Fruit fly (Drosophila melanogaster): Measurements from ENCODE around the gene CG31560.

The CG31560 gene

DNA sequence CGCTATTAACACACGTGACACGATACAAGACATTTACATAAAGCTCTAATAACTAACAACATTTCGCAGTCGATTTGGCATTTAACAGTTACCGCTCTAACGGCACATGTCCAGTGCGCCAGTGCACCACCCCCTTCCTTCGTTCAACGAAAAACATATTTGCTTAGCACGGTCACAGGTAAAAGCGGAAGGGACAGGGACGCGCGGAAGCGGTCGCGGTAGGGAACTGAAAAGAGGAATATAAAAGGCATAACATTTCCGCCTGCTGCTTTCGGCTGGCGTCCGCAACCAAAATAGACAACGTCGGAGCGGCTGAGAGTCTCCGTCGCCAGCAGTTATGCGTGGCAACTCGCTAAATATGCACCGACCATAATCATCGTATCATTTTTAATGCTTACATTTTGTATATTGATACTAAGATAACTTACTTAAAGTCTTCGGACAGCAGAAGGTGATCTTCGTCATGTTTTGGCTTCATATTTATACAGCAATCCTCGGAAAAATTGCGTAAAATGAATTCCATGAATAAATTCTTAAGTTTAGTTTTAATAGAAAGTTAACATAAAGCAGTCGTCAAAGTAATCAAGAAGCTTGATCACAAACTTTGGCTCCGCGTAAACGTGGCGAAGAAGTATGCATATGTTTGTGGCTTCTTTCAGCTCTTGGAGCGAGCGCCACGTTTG lies 42.1 kb downstream of the CG31560 start:
- TF ChIP-seq CG8478 (optimal IDR thresholded peaks at IDR 0.05) (no peak), CTCF (optimal IDR thresholded peaks at IDR 0.05) (no peak)

DNA sequence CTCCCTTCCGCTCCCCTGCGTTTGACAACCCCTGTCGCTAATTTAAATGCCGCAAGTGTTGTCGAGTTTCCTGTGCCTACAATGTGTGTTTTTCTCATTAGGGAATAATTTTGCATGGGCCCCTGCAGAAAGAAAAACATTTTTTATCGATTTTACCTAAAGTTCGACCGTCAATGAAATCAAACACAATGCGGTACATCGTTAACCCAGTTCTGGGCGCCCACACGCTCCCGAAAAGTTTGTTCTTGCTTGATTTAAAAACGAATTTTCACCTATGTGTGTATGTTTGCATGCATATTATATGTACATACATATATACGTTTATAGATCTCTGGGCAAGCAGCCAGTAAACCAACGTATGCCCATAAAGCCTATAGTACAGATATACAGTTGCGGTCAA lies 42.7 kb downstream of the CG31560 start:
- TF ChIP-seq CTCF (optimal IDR thresholded peaks at IDR 0.05) (no peak), CG8478 (optimal IDR thresholded peaks at IDR 0.05) (no peak)

DNA sequence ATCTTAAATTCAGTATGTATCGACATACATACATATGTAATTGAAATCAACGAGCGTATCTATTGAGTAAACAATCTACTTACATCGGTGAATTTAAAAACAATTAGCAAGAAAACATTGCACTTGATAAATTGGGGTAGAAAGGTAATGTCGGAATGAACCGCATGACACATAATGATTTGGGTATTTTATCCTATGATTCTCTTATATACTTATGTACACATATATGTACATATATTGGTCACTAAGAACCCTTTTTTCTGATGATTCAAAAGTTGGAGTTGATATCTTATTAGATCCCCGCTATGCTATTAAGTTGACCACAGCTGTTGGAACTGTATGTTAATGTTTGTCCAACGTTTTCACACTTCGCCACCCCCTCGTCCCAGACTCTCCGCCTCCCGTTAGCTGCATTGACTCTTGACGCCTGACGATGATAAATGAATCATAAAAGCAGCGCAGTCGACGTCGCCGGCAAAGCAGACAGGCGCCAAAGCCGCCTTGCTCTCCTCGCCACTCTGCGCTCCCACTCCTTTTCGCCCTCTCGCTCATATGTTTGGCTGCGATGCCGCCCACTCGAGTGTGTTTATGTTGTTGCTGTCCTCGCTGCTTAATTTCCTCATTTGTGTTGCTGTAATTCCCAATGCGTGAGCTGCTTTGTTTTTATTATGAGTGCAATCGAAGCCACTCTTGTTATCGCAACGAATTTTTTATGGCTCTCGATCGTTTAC lies 43.3 kb downstream of the CG31560 start:
- TF ChIP-seq CTCF (optimal IDR thresholded peaks at IDR 0.05), result no peak
- no peak for TF ChIP-seq CG8478 (optimal IDR thresholded peaks at IDR 0.05)

DNA sequence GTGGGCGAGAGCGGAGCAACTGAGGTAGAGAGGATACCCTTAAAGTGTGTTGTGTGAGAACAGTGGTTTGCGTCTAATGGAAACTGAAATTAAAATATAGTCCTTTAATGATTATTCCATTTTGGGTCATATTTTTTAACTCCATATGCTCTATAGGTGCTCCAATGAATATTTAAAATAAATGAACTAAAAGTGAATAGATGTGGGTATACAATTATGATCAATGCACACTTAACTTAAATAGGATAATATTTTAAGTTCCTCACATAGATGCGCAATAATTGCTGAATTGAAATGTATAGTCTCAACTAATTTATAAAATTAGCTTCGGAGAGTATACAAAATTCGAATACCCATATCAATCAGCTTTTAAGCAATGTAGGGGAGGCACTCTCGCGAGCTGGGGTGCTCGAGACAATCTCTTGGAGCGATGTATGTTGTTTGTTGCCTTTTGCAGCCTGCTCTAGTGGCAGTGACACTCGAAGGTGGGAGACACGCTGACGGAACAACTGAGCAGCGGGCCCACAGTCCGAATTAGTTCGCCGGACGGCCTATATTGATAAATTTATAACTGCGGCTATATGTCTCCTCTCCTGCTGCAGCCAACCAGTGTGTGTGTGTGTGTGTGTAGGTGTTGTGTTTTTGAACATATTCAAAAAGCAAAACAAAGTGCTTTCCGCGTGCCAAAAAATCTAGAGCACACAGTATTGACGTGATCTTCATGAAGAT lies 44.0 kb downstream of the CG31560 start:
- no peak for TF ChIP-seq CTCF (optimal IDR thresholded peaks at IDR 0.05)

DNA sequence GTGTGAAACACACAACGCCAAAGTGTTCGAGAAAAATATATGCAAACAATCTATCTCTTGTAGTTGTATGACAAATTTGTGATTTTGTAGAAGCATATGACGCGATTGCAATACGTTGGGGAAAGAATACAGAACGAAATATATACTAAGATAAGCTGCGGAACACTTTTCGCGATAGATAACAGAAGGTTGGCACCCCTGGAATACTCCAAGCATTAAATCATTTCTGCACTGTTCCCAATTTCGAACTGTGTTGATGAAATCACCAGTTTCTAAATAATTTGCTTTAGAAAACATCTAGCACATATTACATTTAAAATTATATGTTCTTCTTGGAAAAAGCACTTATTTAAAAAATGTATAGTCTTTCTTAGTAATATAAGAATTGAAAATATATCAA lies 44.6 kb downstream of the CG31560 start:
- TF ChIP-seq CTCF (optimal IDR thresholded peaks at IDR 0.05) (no peak), CG8478 (optimal IDR thresholded peaks at IDR 0.05) (no peak)

All from S2 (cell line).